Worm (Caenorhabditis elegans) whole organism, L2 larva: ENCODE data around the gene her-1.

Experiments
- C34F6.9 ChIP-seq: fragments of 150-350 bp; optimal IDR thresholded peaks from 2 replicates; lab custom pipeline; 2014; ENCODE audit warnings: missing biosample characterization, missing genetic modification characterization
- F13H6.1 ChIP-seq: sonication (generic microtip); optimal IDR thresholded peaks from 2 replicates; lab custom pipeline; 2016; ENCODE audit warnings: missing genetic modification characterization, missing compliant biosample characterization
- R02D3.7 ChIP-seq: fragments of 150-350 bp; optimal IDR thresholded peaks from 2 replicates; lab custom pipeline; 2014; ENCODE audit warnings: missing biosample characterization, missing genetic modification characterization
- Y55F3AM.14 ChIP-seq: fragments of 200-800 bp; sonication (Bioruptor generic); optimal IDR thresholded peaks from 2 replicates; lab custom pipeline; 2018; ENCODE audit warnings: mild to moderate bottlenecking, missing genetic modification characterization, missing compliant biosample characterization
- ZK546.5 ChIP-seq: sonication (generic microtip); optimal IDR thresholded peaks from 2 replicates; lab custom pipeline; 2017; ENCODE audit warnings: missing biosample characterization, missing genetic modification characterization
- alr-1 ChIP-seq: fragments of 150-350 bp; optimal IDR thresholded peaks from 2 replicates; lab custom pipeline; 2014; ENCODE audit warnings: missing biosample characterization, missing genetic modification characterization
- aly-2 ChIP-seq: fragments of 150-350 bp; optimal IDR thresholded peaks from 2 replicates; lab custom pipeline; 2014; ENCODE audit warnings: missing biosample characterization, missing genetic modification characterization
- ama-1 ChIP-seq: fragments of 150-350 bp; optimal IDR thresholded peaks from 2 replicates; lab custom pipeline; 2018; ENCODE audit warnings: inconsistent platforms
- blmp-1 ChIP-seq: sonication (generic microtip); optimal IDR thresholded peaks from 2 replicates; lab custom pipeline; 2017; ENCODE audit warnings: missing genetic modification characterization, mild to moderate bottlenecking, missing compliant biosample characterization, antibody characterized with exemption, moderate library complexity; ENCODE audit not compliant: insufficient read depth
- ceh-16 ChIP-seq: fragments of 150-350 bp; optimal IDR thresholded peaks from 2 replicates; lab custom pipeline; 2014; ENCODE audit warnings: missing biosample characterization, missing genetic modification characterization
- ceh-82 ChIP-seq: fragments of 150-350 bp; optimal IDR thresholded peaks from 2 replicates; lab custom pipeline; 2014; ENCODE audit warnings: missing biosample characterization, missing genetic modification characterization
- crh-2 ChIP-seq: sonication (generic microtip); optimal IDR thresholded peaks from 2 replicates; lab custom pipeline; 2017; ENCODE audit warnings: missing biosample characterization, missing genetic modification characterization
- dmd-4 ChIP-seq: sonication (generic microtip); optimal IDR thresholded peaks from 2 replicates; lab custom pipeline; 2017; ENCODE audit warnings: missing biosample characterization, missing genetic modification characterization
- egl-27 ChIP-seq: sonication (generic microtip); optimal IDR thresholded peaks from 3 replicates; lab custom pipeline; 2017; ENCODE audit warnings: missing biosample characterization, missing genetic modification reagents, missing genetic modification characterization
- elt-1 ChIP-seq: fragments of 150-350 bp; optimal IDR thresholded peaks from 2 replicates; lab custom pipeline; 2014; ENCODE audit warnings: missing biosample characterization, missing genetic modification characterization
- elt-3 ChIP-seq: sonication (generic microtip); optimal IDR thresholded peaks from 2 replicates; lab custom pipeline; 2017; ENCODE audit warnings: missing biosample characterization, missing genetic modification characterization
- fos-1 ChIP-seq: fragments of 150-350 bp; optimal IDR thresholded peaks from 2 replicates; lab custom pipeline; 2014; ENCODE audit warnings: missing biosample characterization, missing genetic modification characterization
- gmeb-1 ChIP-seq: fragments of 150-350 bp; optimal IDR thresholded peaks from 2 replicates; lab custom pipeline; 2014; ENCODE audit warnings: missing biosample characterization, missing genetic modification characterization
- lin-11 ChIP-seq: fragments of 150-350 bp; sonication (generic microtip); optimal IDR thresholded peaks from 2 replicates; lab custom pipeline; 2014; ENCODE audit warnings: missing biosample characterization, missing genetic modification characterization, inconsistent platforms, mixed read lengths
- lin-13 ChIP-seq: fragments of 150-350 bp; optimal IDR thresholded peaks from 2 replicates; lab custom pipeline; 2014; ENCODE audit warnings: missing biosample characterization, missing genetic modification reagents, missing genetic modification characterization
- lin-39 ChIP-seq: fragments of 150-350 bp; optimal IDR thresholded peaks from 2 replicates; lab custom pipeline; 2014; ENCODE audit warnings: missing biosample characterization, missing genetic modification reagents, missing genetic modification characterization
- lsy-2 ChIP-seq, 2 experiments: fragments of 150-350 bp in 1 of 2; sonication (generic microtip) in 1 of 2; optimal IDR thresholded peaks; 2 replicates each; lab custom pipeline; 2014 to 2017; ENCODE audit warnings: missing biosample characterization in 2 of 2, missing genetic modification characterization in 2 of 2
- mab-5 ChIP-seq: fragments of 150-350 bp; optimal IDR thresholded peaks from 2 replicates; lab custom pipeline; 2014; ENCODE audit warnings: missing biosample characterization, missing genetic modification characterization
- mbf-1 ChIP-seq: sonication (generic microtip); optimal IDR thresholded peaks from 2 replicates; lab custom pipeline; 2017; ENCODE audit warnings: missing biosample characterization, missing genetic modification characterization
- mdl-1 ChIP-seq, 2 experiments: fragments of 150-350 bp in 1 of 2; sonication (generic microtip) in 1 of 2; optimal IDR thresholded peaks; 2 replicates each; lab custom pipeline; 2017; ENCODE audit warnings: missing biosample characterization in 2 of 2, missing genetic modification characterization in 2 of 2
- nhr-10 ChIP-seq: sonication (generic microtip); optimal IDR thresholded peaks from 2 replicates; lab custom pipeline; 2017; ENCODE audit warnings: missing biosample characterization, missing genetic modification characterization
- nhr-11 ChIP-seq: fragments of 150-350 bp; optimal IDR thresholded peaks from 2 replicates; lab custom pipeline; 2014; ENCODE audit warnings: missing biosample characterization, missing genetic modification characterization
- nhr-12 ChIP-seq: fragments of 150-350 bp; optimal IDR thresholded peaks from 2 replicates; lab custom pipeline; 2014; ENCODE audit warnings: missing biosample characterization, missing genetic modification characterization
- nhr-129 ChIP-seq: fragments of 150-350 bp; optimal IDR thresholded peaks from 2 replicates; lab custom pipeline; 2014; ENCODE audit warnings: missing biosample characterization, missing genetic modification characterization
- nhr-21 ChIP-seq: fragments of 150-350 bp; optimal IDR thresholded peaks from 2 replicates; lab custom pipeline; 2014; ENCODE audit warnings: missing biosample characterization, missing genetic modification characterization
- nhr-23 ChIP-seq: fragments of 150-350 bp; optimal IDR thresholded peaks from 2 replicates; lab custom pipeline; 2014; ENCODE audit warnings: missing biosample characterization, missing genetic modification reagents, missing genetic modification characterization
- nhr-237 ChIP-seq: fragments of 150-350 bp; optimal IDR thresholded peaks from 2 replicates; lab custom pipeline; 2014; ENCODE audit warnings: missing biosample characterization, missing genetic modification characterization
- nhr-25 ChIP-seq: fragments of 150-350 bp; sonication (generic microtip); optimal IDR thresholded peaks from 3 replicates; lab custom pipeline; 2014; ENCODE audit warnings: missing biosample characterization, missing genetic modification characterization
- nhr-6 ChIP-seq: fragments of 150-350 bp; optimal IDR thresholded peaks from 2 replicates; lab custom pipeline; 2014; ENCODE audit warnings: missing biosample characterization, missing genetic modification characterization
- nhr-77 ChIP-seq: fragments of 150-350 bp; optimal IDR thresholded peaks from 2 replicates; lab custom pipeline; 2014; ENCODE audit warnings: missing biosample characterization, missing genetic modification characterization
- peb-1 ChIP-seq: fragments of 150-350 bp; optimal IDR thresholded peaks from 2 replicates; lab custom pipeline; 2014; ENCODE audit warnings: missing biosample characterization, missing genetic modification characterization
- sem-4 ChIP-seq: fragments of 150-350 bp; optimal IDR thresholded peaks from 2 replicates; lab custom pipeline; 2014; ENCODE audit warnings: missing biosample characterization, missing genetic modification reagents, missing genetic modification characterization
- skn-1 ChIP-seq: sonication (generic microtip); optimal IDR thresholded peaks from 2 replicates; lab custom pipeline; 2017; ENCODE audit warnings: missing biosample characterization, missing genetic modification characterization
- sma-3 ChIP-seq: sonication (generic microtip); optimal IDR thresholded peaks from 2 replicates; lab custom pipeline; 2016; ENCODE audit warnings: missing genetic modification reagents, missing genetic modification characterization, missing compliant biosample characterization
- sma-9 ChIP-seq, 2 experiments: fragments of 150-350 bp in 1 of 2; sonication (generic microtip) in 1 of 2; optimal IDR thresholded peaks; 2 replicates each; lab custom pipeline; 2014 to 2016; ENCODE audit warnings: missing genetic modification characterization in 2 of 2, mild to moderate bottlenecking in 1 of 2, missing biosample characterization in 1 of 2, missing compliant biosample characterization in 1 of 2, missing genetic modification reagents in 1 of 2, moderate library complexity in 1 of 2
- snpc-4 ChIP-seq: fragments of 150-350 bp; optimal IDR thresholded peaks from 2 replicates; lab custom pipeline; 2014; ENCODE audit warnings: missing biosample characterization, missing genetic modification characterization
- unc-39 ChIP-seq: fragments of 150-350 bp; optimal IDR thresholded peaks from 2 replicates; lab custom pipeline; 2014; ENCODE audit warnings: missing biosample characterization, missing genetic modification characterization
- unc-55 ChIP-seq: fragments of 150-350 bp; sonication (generic microtip); optimal IDR thresholded peaks from 3 replicates; lab custom pipeline; 2014; ENCODE audit warnings: missing biosample characterization, missing genetic modification reagents, missing genetic modification characterization
- unc-62 ChIP-seq: fragments of 150-350 bp; optimal IDR thresholded peaks from 2 replicates; lab custom pipeline; 2014; ENCODE audit warnings: missing biosample characterization, missing genetic modification reagents, missing genetic modification characterization
- zag-1 ChIP-seq: fragments of 150-350 bp; optimal IDR thresholded peaks from 2 replicates; lab custom pipeline; 2014; ENCODE audit warnings: missing biosample characterization, missing genetic modification characterization
- ztf-1 ChIP-seq: fragments of 200-800 bp; sonication (Bioruptor generic); conservative IDR thresholded peaks from 2 replicates; pipeline ENCODE4 v1.3.6; 2022; ENCODE audit warnings: missing genetic modification characterization, missing compliant biosample characterization
- ztf-11 ChIP-seq: sonication (generic microtip); optimal IDR thresholded peaks from 2 replicates; lab custom pipeline; 2017; ENCODE audit warnings: missing biosample characterization, missing genetic modification characterization
- ztf-4 ChIP-seq: fragments of 150-350 bp; optimal IDR thresholded peaks from 2 replicates; lab custom pipeline; 2014; ENCODE audit warnings: missing biosample characterization, missing genetic modification characterization

her-1 gene

ce11 chrV:9692109-9692581, 4.7 kb upstream of the her-1 start, which contains the start of gene ztf-9:
Gene ztf-9, minus strand, starts transcription at chrV:9692159.
- TF ChIP-seq nhr-77 (tag; lab: Kevin White, UChicago) (no peak), unc-39 (tag; lab: Kevin White, UChicago) (no peak), ztf-4 (tag; lab: Kevin White, UChicago) (no peak), blmp-1 (tag; lab: Kevin White, UChicago) (peak; percentile 86), ztf-1 (no peak), Y55F3AM.14 (GFP tag; lab: Kevin White, UChicago) (no peak), mab-5 (tag; lab: Kevin White, UChicago) (no peak), F13H6.1 (tag; lab: Kevin White, UChicago) (peak; percentile 78), aly-2 (tag; lab: Kevin White, UChicago) (no peak), zag-1 (tag; lab: Kevin White, UChicago) (peak; percentile 67), nhr-12 (tag; lab: Kevin White, UChicago) (no peak), elt-1 (tag; lab: Kevin White, UChicago) (no peak), nhr-129 (tag; lab: Kevin White, UChicago) (peak; percentile 86), R02D3.7 (tag; lab: Kevin White, UChicago) (no peak), nhr-21 (tag; lab: Kevin White, UChicago) (peak; percentile 15), nhr-25 (tag; lab: Kevin White, UChicago) (no peak), nhr-6 (tag; lab: Kevin White, UChicago) (no peak), crh-2 (tag; lab: Kevin White, UChicago) (peak; percentile 57), mdl-1 (tag; optimal IDR thresholded peaks at IDR 0.05; lab: Kevin White, UChicago) (no peak), alr-1 (tag; lab: Kevin White, UChicago) (no peak), sma-3 (GFP tag; lab: Kevin White, UChicago) (no peak), unc-55 (GFP tag; lab: Kevin White, UChicago) (peak; percentile 67), nhr-11 (tag; lab: Kevin White, UChicago) (no peak), nhr-237 (tag; lab: Kevin White, UChicago) (no peak), ceh-82 (no peak), mbf-1 (no peak), sem-4 (peak; percentile 7), C34F6.9 (peak; percentile 74), nhr-23 (tag; lab: Kevin White, UChicago) (no peak), gmeb-1 (tag; lab: Kevin White, UChicago) (peak; percentile 7), ZK546.5 (tag; lab: Kevin White, UChicago) (no peak), lin-39 (no peak), nhr-10 (tag; lab: Kevin White, UChicago) (no peak), lsy-2 (tag; optimal IDR thresholded peaks at IDR 0.05; lab: Kevin White, UChicago) (peak in 1 of 2 experiments; percentile 39), ama-1 (lab: Kevin White, UChicago) (no peak), egl-27 (tag; lab: Kevin White, UChicago) (peak; percentile 23), skn-1 (tag; lab: Kevin White, UChicago) (no peak), sma-9 (GFP tag; optimal IDR thresholded peaks at IDR 0.05; lab: Kevin White, UChicago) (no peak), sma-9 (tag; optimal IDR thresholded peaks at IDR 0.05; lab: Kevin White, UChicago) (no peak), fos-1 (peak; percentile 79), ztf-11 (tag; lab: Kevin White, UChicago) (no peak), dmd-4 (tag; lab: Kevin White, UChicago) (no peak), snpc-4 (peak; percentile 20), lin-13 (GFP tag; lab: Kevin White, UChicago) (no peak), ceh-16 (no peak), elt-3 (tag; lab: Kevin White, UChicago) (no peak), unc-62 (GFP tag; lab: Kevin White, UChicago) (no peak), lin-11 (tag; lab: Kevin White, UChicago) (no peak), peb-1 (no peak)
- TF ChIP-seq, all 48 proteins: peak for 14
